Fruit fly (Drosophila melanogaster) whole organism, prepupa: Measurements from ENCODE around the gene HERC2.

Source experiments
- CG16779 ChIP-seq: fragments of 200-800 bp; sonication (Bioruptor generic); optimal IDR thresholded peaks from 3 replicates; lab custom pipeline; 2017; ENCODE audit warnings: missing biosample characterization, mild to moderate bottlenecking, missing genetic modification characterization
- CG6163 ChIP-seq: fragments of 200-800 bp; sonication (Bioruptor generic); IDR thresholded peaks from 3 replicates; pipeline ENCODE4 v1.3.6; 2022; ENCODE audit warnings: missing biosample characterization, missing genetic modification characterization
- CG6276 ChIP-seq: fragments of 200-800 bp; sonication (Bioruptor generic); optimal IDR thresholded peaks from 2 replicates; lab custom pipeline; 2017; ENCODE audit warnings: missing biosample characterization, mild to moderate bottlenecking, missing genetic modification characterization
- CG6854 ChIP-seq: fragments of 200-800 bp; sonication (Bioruptor generic); optimal IDR thresholded peaks from 2 replicates; lab custom pipeline; 2017; ENCODE audit warnings: missing biosample characterization, mild to moderate bottlenecking, missing genetic modification characterization
- Gug ChIP-seq: fragments of 200-800 bp; sonication (Bioruptor generic); IDR thresholded peaks from 2 replicates; pipeline ENCODE4 v1.3.6; 2022; ENCODE audit warnings: missing biosample characterization, missing genetic modification characterization
- Hr39 ChIP-seq: fragments of 200-800 bp; sonication (Bioruptor generic); optimal IDR thresholded peaks from 2 replicates; lab custom pipeline; 2016; ENCODE audit warnings: missing biosample characterization, missing genetic modification characterization
- OdsH ChIP-seq: fragments of 200-800 bp; sonication (Bioruptor generic); optimal IDR thresholded peaks from 3 replicates; lab custom pipeline; 2016; ENCODE audit warnings: missing biosample characterization, missing genetic modification characterization
- cyc ChIP-seq: fragments of 200-800 bp; sonication (Bioruptor generic); optimal IDR thresholded peaks from 3 replicates; lab custom pipeline; 2016; ENCODE audit warnings: missing biosample characterization, missing genetic modification characterization
- dac ChIP-seq: fragments of 200-800 bp; sonication (Bioruptor generic); optimal IDR thresholded peaks from 2 replicates; lab custom pipeline; 2017; ENCODE audit warnings: missing biosample characterization, mild to moderate bottlenecking, missing genetic modification characterization
- eg ChIP-seq: fragments of 200-800 bp; sonication (Bioruptor generic); IDR thresholded peaks from 3 replicates; pipeline ENCODE4 v1.3.6; 2022; ENCODE audit warnings: missing biosample characterization, missing genetic modification characterization
- pdm3 ChIP-seq: fragments of 200-800 bp; sonication (Bioruptor generic); optimal IDR thresholded peaks from 3 replicates; lab custom pipeline; 2016; ENCODE audit warnings: missing biosample characterization, missing genetic modification characterization

DNA sequence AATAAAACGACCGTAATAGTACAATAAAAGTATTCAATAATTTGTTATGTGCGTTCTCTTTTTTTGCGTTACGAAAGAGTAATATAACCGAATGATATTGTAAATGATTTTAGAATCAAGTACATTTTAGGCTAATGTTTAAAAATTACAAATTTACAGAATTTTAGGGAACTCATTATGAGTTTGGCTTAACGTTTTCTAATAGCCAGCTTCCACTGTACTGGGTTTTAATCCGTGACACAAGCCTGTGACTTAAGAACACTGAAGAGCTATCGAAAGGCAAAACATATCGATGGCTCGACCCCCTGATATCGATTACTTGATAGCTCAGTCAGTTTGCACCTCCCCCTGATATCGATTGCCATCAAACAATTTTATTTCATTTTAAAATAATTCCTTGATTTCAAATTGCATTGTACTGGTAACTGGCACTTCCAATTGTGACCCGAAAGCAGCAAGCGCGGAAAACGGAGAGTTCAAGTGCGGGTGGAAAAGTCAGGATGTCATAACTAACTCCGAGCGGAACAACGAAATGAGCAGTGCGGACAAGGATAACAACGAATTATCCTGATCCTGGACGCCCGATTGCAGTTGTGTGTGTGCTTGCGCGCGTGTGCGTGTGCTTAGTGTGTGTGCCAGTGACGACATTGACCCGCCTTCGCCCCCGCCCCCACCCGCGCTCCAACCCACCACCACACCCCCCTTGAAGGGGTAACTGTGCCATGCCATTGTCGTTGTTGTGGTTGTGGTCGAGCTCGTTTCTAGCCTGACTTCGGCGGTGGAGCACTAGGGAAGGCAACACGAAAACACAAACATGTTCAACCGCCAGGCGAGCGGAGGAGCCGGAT, at the start of gene HERC2:
- TF ChIP-seq cyc (peak; percentile 71), Hr39 (GFP tag; lab: Kevin White, UChicago) (peak; percentile 70), CG6854 (GFP tag; lab: Kevin White, UChicago) (no peak), CG16779 (tag; lab: Kevin White, UChicago) (no peak), OdsH (no peak), CG6276 (GFP tag; lab: Kevin White, UChicago) (no peak), eg (GFP tag; lab: Robert Waterston, UW) (peak; percentile 74), dac (GFP tag; lab: Kevin White, UChicago) (no peak), pdm3 (GFP tag; lab: Kevin White, UChicago) (peak; percentile 67), CG6163 (GFP tag; lab: Robert Waterston, UW) (peak; percentile 51; the same call in 2 of the 3 replicates), Gug (GFP tag; lab: Robert Waterston, UW) (peak; percentile 37; the same call in 1 of the 2 replicates)
